Worm (Caenorhabditis elegans) whole organism, early embryonic: ENCODE measurements around the gene dyla-1.

Experiments used
- B0310.2 ChIP-seq: sonication (generic microtip); optimal IDR thresholded peaks from 2 replicates; lab custom pipeline; 2016; ENCODE audit warnings: mild to moderate bottlenecking, missing genetic modification characterization, missing compliant biosample characterization
- F13C5.2 ChIP-seq: sonication (generic microtip); optimal IDR thresholded peaks from 2 replicates; lab custom pipeline; 2017; ENCODE audit warnings: mild to moderate bottlenecking, missing genetic modification characterization, inconsistent platforms, missing compliant biosample characterization
- aly-1 ChIP-seq: sonication (generic microtip); optimal IDR thresholded peaks from 2 replicates; lab custom pipeline; 2016; ENCODE audit warnings: missing genetic modification characterization, missing compliant biosample characterization
- ama-1 ChIP-seq: fragments of 150-350 bp; optimal IDR thresholded peaks from 2 replicates; lab custom pipeline; 2014
- ceh-36 ChIP-seq: sonication (generic microtip); optimal IDR thresholded peaks from 2 replicates; lab custom pipeline; 2016; ENCODE audit warnings: missing genetic modification characterization, inconsistent platforms, missing compliant biosample characterization
- ets-7 ChIP-seq: sonication (generic microtip); optimal IDR thresholded peaks from 2 replicates; lab custom pipeline; 2016; ENCODE audit warnings: missing genotype, missing genetic modification characterization, missing compliant biosample characterization
- flt-1 ChIP-seq: fragments of 200-800 bp; sonication (Bioruptor generic); IDR thresholded peaks from 2 replicates; pipeline ENCODE4 v1.3.6; 2022; ENCODE audit warnings: missing genetic modification characterization, missing compliant biosample characterization
- tbx-11 ChIP-seq: fragments of 200-800 bp; sonication (Bioruptor generic); IDR thresholded peaks from 2 replicates; pipeline ENCODE4 v1.3.6; 2022; ENCODE audit warnings: missing genetic modification characterization, missing compliant biosample characterization
- tbx-37 ChIP-seq: fragments of 200-800 bp; sonication (Bioruptor generic); conservative IDR thresholded peaks from 2 replicates; pipeline ENCODE4 v1.3.6; 2022; ENCODE audit warnings: missing genetic modification reagents, missing genetic modification characterization, missing compliant biosample characterization
- tra-4 ChIP-seq: sonication (generic microtip); optimal IDR thresholded peaks from 2 replicates; lab custom pipeline; 2017; ENCODE audit warnings: missing genetic modification characterization, missing compliant biosample characterization

DNA sequence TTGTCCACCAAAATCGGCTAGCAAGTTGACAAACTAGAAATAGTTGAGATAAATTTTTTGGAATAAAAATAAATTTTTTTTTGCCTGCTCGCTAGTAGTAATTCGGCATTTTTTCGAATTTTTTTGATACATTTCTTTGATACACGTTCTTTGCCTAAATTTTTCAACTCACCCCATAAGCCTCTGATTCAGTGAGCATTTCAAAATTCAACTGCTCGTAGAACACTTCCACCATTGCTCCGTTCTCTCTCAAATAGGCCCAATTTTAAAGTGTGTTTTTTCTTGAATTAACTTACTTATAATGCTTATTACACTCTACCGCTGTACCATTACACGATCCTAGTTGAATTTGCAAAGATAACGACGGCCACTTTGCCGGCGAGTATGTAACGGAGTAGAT, 37.3 kb upstream of the dyla-1 start:
- TF ChIP-seq aly-1 (tag; lab: Kevin White, UChicago) (no peak), ceh-36 (tag; lab: Kevin White, UChicago) (no peak), F13C5.2 (tag; lab: Kevin White, UChicago) (no peak), flt-1 (no peak), B0310.2 (no peak), ama-1 (lab: Kevin White, UChicago) (no peak), ets-7 (tag; lab: Kevin White, UChicago) (no peak), tbx-11 (GFP tag; lab: Robert Waterston, UW) (no peak), tra-4 (no peak), tbx-37 (GFP tag; lab: Robert Waterston, UW) (no peak)
